Worm (Caenorhabditis elegans) whole organism, late embryonic: ENCODE results near the gene hpo-40.

Experiments
- C08G9.2 ChIP-seq: sonication (generic microtip); optimal IDR thresholded peaks from 2 replicates; lab custom pipeline; 2016; ENCODE audit warnings: mild to moderate bottlenecking, missing genetic modification characterization, moderate library complexity, missing compliant biosample characterization
- C38D4.7 ChIP-seq: fragments of 200-800 bp; sonication (Bioruptor generic); optimal IDR thresholded peaks from 2 replicates; lab custom pipeline; 2018; ENCODE audit warnings: mild to moderate bottlenecking, missing genetic modification characterization, moderate library complexity, missing compliant biosample characterization
- F13H6.1 ChIP-seq: sonication (generic microtip); optimal IDR thresholded peaks from 2 replicates; lab custom pipeline; 2016; ENCODE audit warnings: missing genetic modification characterization, missing compliant biosample characterization
- T23F11.4 ChIP-seq: fragments of 200-800 bp; sonication (Bioruptor generic); optimal IDR thresholded peaks from 2 replicates; lab custom pipeline; 2018; ENCODE audit warnings: mild to moderate bottlenecking, missing genetic modification characterization, missing compliant biosample characterization
- Y22D7AL.16 ChIP-seq: sonication (generic microtip); optimal IDR thresholded peaks from 2 replicates; lab custom pipeline; 2016; ENCODE audit warnings: missing genetic modification characterization, missing compliant biosample characterization
- ahr-1 ChIP-seq: sonication (generic microtip); optimal IDR thresholded peaks from 2 replicates; lab custom pipeline; 2016; ENCODE audit warnings: missing genetic modification characterization, missing compliant biosample characterization
- ceh-14 ChIP-seq: sonication (generic microtip); optimal IDR thresholded peaks from 2 replicates; lab custom pipeline; 2016; ENCODE audit warnings: missing genotype, missing genetic modification characterization, missing compliant biosample characterization
- ceh-19 ChIP-seq: fragments of 200-800 bp; sonication (Bioruptor generic); optimal IDR thresholded peaks from 2 replicates; lab custom pipeline; 2018; ENCODE audit warnings: mild to moderate bottlenecking, missing genetic modification characterization, missing compliant biosample characterization
- ceh-2 ChIP-seq: sonication (generic microtip); optimal IDR thresholded peaks from 2 replicates; lab custom pipeline; 2016; ENCODE audit warnings: missing genotype, missing genetic modification characterization, missing compliant biosample characterization
- ceh-45 ChIP-seq: fragments of 200-800 bp; sonication (Bioruptor generic); IDR thresholded peaks from 2 replicates; pipeline ENCODE4 v1.3.6; 2022; ENCODE audit warnings: missing genetic modification reagents, missing genetic modification characterization, missing compliant biosample characterization
- ceh-9 ChIP-seq: sonication (generic microtip); optimal IDR thresholded peaks from 2 replicates; lab custom pipeline; 2016; ENCODE audit warnings: mild to moderate bottlenecking, missing genetic modification characterization, inconsistent platforms, missing compliant biosample characterization
- che-1 ChIP-seq: sonication (generic microtip); optimal IDR thresholded peaks from 2 replicates; lab custom pipeline; 2016; ENCODE audit warnings: mild to moderate bottlenecking, missing genetic modification characterization, missing compliant biosample characterization
- dmd-4 ChIP-seq: sonication (generic microtip); optimal IDR thresholded peaks from 2 replicates; lab custom pipeline; 2016; ENCODE audit warnings: borderline replicate concordance, missing genetic modification characterization, missing compliant biosample characterization
- elt-2 ChIP-seq: sonication (generic microtip); optimal IDR thresholded peaks from 2 replicates; lab custom pipeline; 2016; ENCODE audit warnings: missing genetic modification reagents, missing genetic modification characterization, missing compliant biosample characterization
- hlh-13 ChIP-seq: fragments of 200-800 bp; sonication (Bioruptor generic); optimal IDR thresholded peaks from 2 replicates; lab custom pipeline; 2018; ENCODE audit warnings: mild to moderate bottlenecking, missing genetic modification characterization, missing compliant biosample characterization
- hlh-15 ChIP-seq: sonication (generic microtip); optimal IDR thresholded peaks from 2 replicates; lab custom pipeline; 2016; ENCODE audit warnings: missing genetic modification characterization, missing compliant biosample characterization
- hlh-30 ChIP-seq: sonication (generic microtip); optimal IDR thresholded peaks from 2 replicates; lab custom pipeline; 2017; ENCODE audit warnings: antibody characterized with exemption, missing genetic modification characterization, missing compliant biosample characterization; ENCODE audit not compliant: insufficient read depth
- hlh-6 ChIP-seq: sonication (generic microtip); optimal IDR thresholded peaks from 2 replicates; lab custom pipeline; 2016; ENCODE audit warnings: missing genotype, missing genetic modification characterization, missing compliant biosample characterization
- lin-11 ChIP-seq: fragments of 200-800 bp; sonication (Bioruptor generic); optimal IDR thresholded peaks from 2 replicates; lab custom pipeline; 2018; ENCODE audit warnings: mild to moderate bottlenecking, missing genetic modification characterization, missing compliant biosample characterization
- mec-3 ChIP-seq: sonication (generic microtip); optimal IDR thresholded peaks from 2 replicates; lab custom pipeline; 2016; ENCODE audit warnings: borderline replicate concordance, missing genetic modification characterization, missing compliant biosample characterization
- nfya-1 ChIP-seq: sonication (generic microtip); optimal IDR thresholded peaks from 2 replicates; lab custom pipeline; 2017; ENCODE audit warnings: missing genetic modification characterization, mild to moderate bottlenecking, missing compliant biosample characterization, antibody characterized with exemption, moderate library complexity
- nhr-232 ChIP-seq: sonication (generic microtip); optimal IDR thresholded peaks from 2 replicates; lab custom pipeline; 2016; ENCODE audit warnings: missing genetic modification characterization, missing compliant biosample characterization
- npax-4 ChIP-seq: sonication (generic microtip); optimal IDR thresholded peaks from 2 replicates; lab custom pipeline; 2016; ENCODE audit warnings: missing genetic modification characterization, missing compliant biosample characterization
- odd-2 ChIP-seq: sonication (generic microtip); optimal IDR thresholded peaks from 2 replicates; lab custom pipeline; 2017; ENCODE audit warnings: antibody characterized with exemption, mild to moderate bottlenecking, missing genetic modification characterization, missing compliant biosample characterization
- pag-3 ChIP-seq: sonication (generic microtip); optimal IDR thresholded peaks from 2 replicates; lab custom pipeline; 2016; ENCODE audit warnings: missing compliant biosample characterization, missing genetic modification characterization, borderline replicate concordance
- pha-2 ChIP-seq: sonication (generic microtip); optimal IDR thresholded peaks from 2 replicates; lab custom pipeline; 2017; ENCODE audit warnings: mild to moderate bottlenecking, missing genetic modification characterization, missing compliant biosample characterization
- pros-1 ChIP-seq: fragments of 150-350 bp; optimal IDR thresholded peaks from 2 replicates; lab custom pipeline; 2014; ENCODE audit warnings: missing biosample characterization, missing genetic modification reagents, missing genetic modification characterization
- rnt-1 ChIP-seq: sonication (generic microtip); optimal IDR thresholded peaks from 2 replicates; lab custom pipeline; 2016; ENCODE audit warnings: missing genetic modification characterization, missing compliant biosample characterization
- sox-2 ChIP-seq: fragments of 200-800 bp; sonication (Bioruptor generic); IDR thresholded peaks from 2 replicates; pipeline ENCODE4 v1.3.6; 2022; ENCODE audit warnings: missing genetic modification reagents, missing genetic modification characterization, missing compliant biosample characterization
- sox-4 ChIP-seq: sonication (generic microtip); optimal IDR thresholded peaks from 2 replicates; lab custom pipeline; 2017; ENCODE audit warnings: mild to moderate bottlenecking, missing genetic modification characterization, inconsistent platforms, missing compliant biosample characterization
- unc-3 ChIP-seq, 2 experiments: fragments of 200-800 bp in 1 of 2; sonication (Bioruptor generic) in 1 of 2; sonication (generic microtip) in 1 of 2; conservative IDR thresholded peaks in 1 of 2; optimal IDR thresholded peaks in 1 of 2; 2 replicates each; pipeline versions ENCODE4 v1.3.6 to Lab custom; 2016 to 2022; ENCODE audit warnings: missing compliant biosample characterization in 2 of 2, missing genetic modification characterization in 2 of 2, missing genetic modification reagents in 1 of 2
- unc-42 ChIP-seq: sonication (generic microtip); optimal IDR thresholded peaks from 2 replicates; lab custom pipeline; 2016; ENCODE audit warnings: missing genotype, missing genetic modification characterization, missing compliant biosample characterization
- unc-55 ChIP-seq: sonication (generic microtip); optimal IDR thresholded peaks from 2 replicates; lab custom pipeline; 2017; ENCODE audit warnings: missing biosample characterization, missing genetic modification reagents, missing genetic modification characterization

Gene hpo-40

DNA sequence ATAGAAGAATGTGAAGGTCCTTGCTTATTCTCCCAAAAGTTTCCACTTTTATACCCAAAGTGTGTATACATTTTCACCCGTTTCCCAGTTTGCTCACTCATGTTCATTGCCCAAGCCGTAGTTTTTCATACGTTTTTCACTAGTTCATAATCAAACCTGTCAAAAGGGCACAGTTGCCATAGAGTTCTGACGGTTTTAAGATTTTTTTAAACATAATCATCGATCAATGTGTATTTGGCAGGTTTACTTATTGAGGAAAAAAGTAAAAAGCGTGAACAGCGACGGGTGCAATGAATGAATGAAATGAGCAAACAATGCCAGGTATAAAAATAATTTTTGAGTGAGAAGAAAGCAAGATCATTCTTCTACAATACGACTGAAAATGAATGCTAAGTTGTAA lies 8.6 kb downstream of the hpo-40 start, which contains the start of the genes fipr-5 and fipr-9:
Gene fipr-5 (minus strand): TSS at position 101 of the 400 bp plus-strand sequence.
Gene fipr-9 (plus strand): TSS at position 346 of the 400 bp plus-strand sequence.
- no peak for TF ChIP-seq unc-42 (tag; lab: Kevin White, UChicago)
- TF ChIP-seq pros-1, result no peak
- no peak for TF ChIP-seq Y22D7AL.16
- no peak for TF ChIP-seq ceh-45 (GFP tag; lab: Robert Waterston, UW)
- no peak for TF ChIP-seq ceh-14 (tag; lab: Kevin White, UChicago)

DNA sequence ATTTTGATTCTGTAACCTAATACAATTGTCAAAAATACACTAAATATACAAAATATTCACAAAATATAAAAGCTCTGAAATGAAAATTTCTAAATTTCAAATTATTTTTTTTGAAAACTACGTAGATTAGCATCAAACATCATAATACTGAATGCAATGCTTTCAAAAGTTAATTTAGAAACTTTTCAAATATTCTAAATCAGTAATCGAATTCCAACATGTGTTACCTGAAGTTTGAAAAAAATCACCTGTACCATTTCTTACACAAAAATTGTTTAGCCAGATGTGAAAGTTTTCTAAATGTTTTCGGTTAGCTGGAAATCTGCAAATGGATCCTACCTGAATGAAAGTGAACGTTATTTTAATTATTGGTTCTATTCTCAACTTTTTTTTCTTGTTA lies 9.3 kb downstream of the hpo-40 start, which contains the start of gene C12D8.20:
Gene C12D8.20 (plus strand): TSS at position 301 of the 400 bp plus-strand sequence.
- TF ChIP-seq pros-1 (no peak), ceh-2 (tag; lab: Kevin White, UChicago) (no peak), T23F11.4 (GFP tag; lab: Kevin White, UChicago) (no peak), nfya-1 (no peak), ceh-45 (GFP tag; lab: Robert Waterston, UW) (no peak), ceh-19 (GFP tag; lab: Kevin White, UChicago) (no peak), sox-2 (GFP tag; lab: Robert Waterston, UW) (no peak), pha-2 (tag; lab: Kevin White, UChicago) (no peak), npax-4 (tag; lab: Kevin White, UChicago) (no peak), hlh-30 (tag; lab: Kevin White, UChicago) (no peak), C08G9.2 (tag; lab: Kevin White, UChicago) (no peak), dmd-4 (tag; lab: Kevin White, UChicago) (no peak), mec-3 (tag; lab: Kevin White, UChicago) (no peak), elt-2 (tag; lab: Kevin White, UChicago) (no peak)
- TF ChIP-seq, all 69 proteins: peak for 0

DNA sequence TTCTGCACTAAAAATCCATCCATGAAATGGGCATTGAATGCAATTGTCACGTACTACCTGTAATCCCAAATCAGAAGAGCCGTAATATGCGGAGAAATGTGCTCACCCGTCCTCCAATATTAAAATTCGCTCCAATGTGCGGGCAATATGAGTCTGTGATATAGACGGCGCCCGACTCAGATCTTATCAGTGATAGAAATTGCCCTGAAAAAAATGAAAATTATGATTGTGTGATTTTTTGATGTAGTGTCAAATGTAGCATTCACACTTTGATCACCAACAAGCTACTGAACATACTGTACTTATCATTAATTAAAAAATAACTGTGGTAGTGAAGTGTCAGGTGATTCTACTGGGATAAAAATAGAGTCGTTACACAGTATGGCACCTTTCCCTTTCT lies 11.9 kb downstream of the hpo-40 start:
- TF ChIP-seq sox-4, result no peak
- no peak for TF ChIP-seq ahr-1 (tag; lab: Kevin White, UChicago)
- no peak for TF ChIP-seq ceh-2 (tag; lab: Kevin White, UChicago)
- TF ChIP-seq C38D4.7 (GFP tag; lab: Kevin White, UChicago), result no peak
- TF ChIP-seq rnt-1 (tag; lab: Kevin White, UChicago), result no peak
- no peak for TF ChIP-seq Y22D7AL.16
- TF ChIP-seq odd-2, result no peak
- TF ChIP-seq hlh-6 (tag; lab: Kevin White, UChicago), result no peak
- no peak for TF ChIP-seq ceh-14 (tag; lab: Kevin White, UChicago)
- no peak for TF ChIP-seq unc-55

DNA sequence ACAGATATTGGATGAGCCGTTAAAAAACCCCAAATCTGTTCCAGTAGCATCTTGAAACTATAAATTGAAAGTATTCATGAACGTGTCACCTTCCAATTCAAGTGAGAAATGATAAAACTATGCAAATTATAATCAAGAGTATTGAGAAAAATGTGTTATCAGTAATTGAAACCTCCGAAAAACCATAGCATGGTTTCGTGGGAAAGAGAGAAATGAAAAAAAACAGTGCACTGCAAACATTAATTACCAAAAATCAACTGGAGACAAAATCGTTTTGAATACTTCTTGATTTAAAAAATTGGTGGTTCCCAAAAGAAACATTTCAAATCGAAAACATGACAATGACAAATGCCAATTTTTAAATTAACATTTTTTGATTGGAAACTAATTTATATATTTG lies 12.9 kb downstream of the hpo-40 start, which contains the start of gene daf-36:
Gene daf-36 (minus strand): TSS at position 101 of the 400 bp plus-strand sequence.
- TF ChIP-seq che-1 (tag; lab: Kevin White, UChicago), result no peak
- TF ChIP-seq hlh-6 (tag; lab: Kevin White, UChicago), result no peak
- no peak for TF ChIP-seq hlh-30 (tag; lab: Kevin White, UChicago)
- TF ChIP-seq, all 69 proteins: peak for 0

DNA sequence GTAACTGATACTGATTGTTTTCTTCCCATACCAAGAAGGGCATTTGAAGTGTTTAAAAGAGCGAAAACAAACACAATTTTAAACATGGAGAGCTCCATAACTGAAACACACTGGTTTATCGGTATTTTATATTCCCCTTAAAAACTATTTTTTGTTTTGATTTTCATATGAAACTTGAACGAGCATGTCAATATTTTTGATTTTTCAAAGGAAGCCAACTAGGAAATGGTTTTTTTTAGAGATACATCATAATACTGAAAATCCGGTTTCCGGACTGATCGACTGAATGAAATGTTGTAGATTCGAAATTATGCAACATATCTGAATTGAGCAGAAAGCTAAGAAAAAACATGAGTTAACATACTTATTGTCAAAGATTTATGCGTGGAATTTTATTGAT lies 14.6 kb downstream of the hpo-40 start, which contains the start of gene ttr-19:
Gene ttr-19 (minus strand): TSS at position 101 of the 400 bp plus-strand sequence.
- TF ChIP-seq hlh-13 (GFP tag; lab: Kevin White, UChicago), result no peak
- TF ChIP-seq ceh-9 (tag; lab: Kevin White, UChicago), result no peak
- TF ChIP-seq odd-2, result no peak
- no peak for TF ChIP-seq F13H6.1 (tag; lab: Kevin White, UChicago)
- TF ChIP-seq nhr-232 (tag; lab: Kevin White, UChicago), result no peak
- no peak for TF ChIP-seq C08G9.2 (tag; lab: Kevin White, UChicago)
- no peak for TF ChIP-seq mec-3 (tag; lab: Kevin White, UChicago)
- TF ChIP-seq hlh-15, result no peak
- TF ChIP-seq unc-55, result no peak
- no peak for TF ChIP-seq pros-1
- no peak for TF ChIP-seq lin-11 (tag; lab: Kevin White, UChicago)
- TF ChIP-seq pha-2 (tag; lab: Kevin White, UChicago), result no peak
- TF ChIP-seq rnt-1 (tag; lab: Kevin White, UChicago), result no peak
- no peak for TF ChIP-seq pag-3 (tag; lab: Kevin White, UChicago)
- no peak for TF ChIP-seq unc-3 (GFP tag; conservative IDR thresholded peaks at IDR 0.05; lab: Robert Waterston, UW)
- no peak for TF ChIP-seq unc-3 (tag; optimal IDR thresholded peaks at IDR 0.05; lab: Kevin White, UChicago)
- no peak for TF ChIP-seq nfya-1
